Worm (Caenorhabditis elegans): ENCODE results near the gene K11C4.2.
A peak's percentile ranks its signal among the peaks of the same experiment; 100 is the strongest.

The K11C4.2 gene

ce11 chrV:6928938-6929337 lies 34.1 kb downstream of the K11C4.2 start, which contains the start of gene unc-68:
TSS of gene unc-68 (minus strand) at chrV:6929038.
- TF ChIP-seq lsy-2 (tag; optimal IDR thresholded peaks at IDR 0.05) (no peak), mep-1 (tag; optimal IDR thresholded peaks at IDR 0.05) (no peak), blmp-1 (tag; optimal IDR thresholded peaks at IDR 0.05) (no peak), nhr-76 (tag; optimal IDR thresholded peaks at IDR 0.05) (no peak)

ce11 chrV:6930284-6930683 lies 35.4 kb downstream of the K11C4.2 start:
- TF ChIP-seq M03D4.4 (tag; optimal IDR thresholded peaks at IDR 0.05) (peak; percentile 8), ham-2 (GFP tag; optimal IDR thresholded peaks at IDR 0.05) (no peak), snpc-4 (tag; optimal IDR thresholded peaks at IDR 0.05) (no peak), elt-1 (tag; optimal IDR thresholded peaks at IDR 0.05; ENCODE audit: borderline replicate concordance, insufficient read depth) (no peak), lin-32 (GFP tag; optimal IDR thresholded peaks at IDR 0.05) (no peak), ces-1 (GFP tag; optimal IDR thresholded peaks at IDR 0.05) (no peak), elt-3 (tag; optimal IDR thresholded peaks at IDR 0.05) (no peak), nhr-12 (tag; optimal IDR thresholded peaks at IDR 0.05) (no peak), unc-62 (GFP tag; optimal IDR thresholded peaks at IDR 0.05) (peak; percentile 59), mab-5 (tag; optimal IDR thresholded peaks at IDR 0.05) (no peak), drap-1 (GFP tag; optimal IDR thresholded peaks at IDR 0.05) (no peak), mls-2 (tag; optimal IDR thresholded peaks at IDR 0.05) (no peak), ceh-43 (GFP tag; optimal IDR thresholded peaks at IDR 0.05) (no peak), hlh-1 (tag; optimal IDR thresholded peaks at IDR 0.05) (peak; percentile 85), ztf-11 (tag; optimal IDR thresholded peaks at IDR 0.05) (no peak), unc-120 (tag; optimal IDR thresholded peaks at IDR 0.05; ENCODE audit: poor library complexity, severe bottlenecking) (peak; percentile 81), ceh-83 (GFP tag; optimal IDR thresholded peaks at IDR 0.05) (no peak), flh-1 (GFP tag; optimal IDR thresholded peaks at IDR 0.05) (no peak), nhr-28 (tag; optimal IDR thresholded peaks at IDR 0.05) (no peak), bed-3 (GFP tag; optimal IDR thresholded peaks at IDR 0.05) (no peak)

ce11 chrV:6934212-6934611 lies 39.3 kb downstream of the K11C4.2 start, which contains the start of gene lipl-6:
TSS of gene lipl-6 (minus strand) at chrV:6934312.
- no peak for TF ChIP-seq ceh-39 (tag; optimal IDR thresholded peaks at IDR 0.05)
- peak; percentile 87 for TF ChIP-seq zip-8 (tag; optimal IDR thresholded peaks at IDR 0.05)

- no peak for TF ChIP-seq mab-5 (tag; optimal IDR thresholded peaks at IDR 0.05)
- no peak for TF ChIP-seq mep-1 (tag; optimal IDR thresholded peaks at IDR 0.05)
- no peak for TF ChIP-seq ceh-83 (GFP tag; optimal IDR thresholded peaks at IDR 0.05)
- no peak for TF ChIP-seq nhr-12 (tag; optimal IDR thresholded peaks at IDR 0.05)
- TF ChIP-seq snpc-4 (tag; optimal IDR thresholded peaks at IDR 0.05): no peak
- no peak for TF ChIP-seq nhr-28 (tag; optimal IDR thresholded peaks at IDR 0.05)
Measured at ce11 chrV:6935878-6936277, 41.0 kb downstream of the K11C4.2 start, which contains the start of gene Y57E12B.10. TSS of gene Y57E12B.10 (minus strand) at chrV:6935978.

Measured in whole organism, mixed stage, embryonic.